Fruit fly (Drosophila melanogaster) whole organism, embryonic: ENCODE data around the gene CG42671.

Experiments
- ATbp ChIP-seq: fragments of 200-800 bp; sonication (Bioruptor generic); optimal IDR thresholded peaks from 2 replicates; lab custom pipeline; 2017; ENCODE audit warnings: missing biosample characterization, mild to moderate bottlenecking, missing genetic modification characterization, missing genetic modification reagents
- CG10147 ChIP-seq: fragments of 200-800 bp; sonication (Bioruptor generic); optimal IDR thresholded peaks from 2 replicates; lab custom pipeline; 2019; ENCODE audit warnings: missing biosample characterization, mild to moderate bottlenecking, missing genetic modification characterization, moderate library complexity
- CG10565 ChIP-seq: fragments of 200-800 bp; sonication (Bioruptor generic); optimal IDR thresholded peaks from 3 replicates; lab custom pipeline; 2016; ENCODE audit warnings: missing biosample characterization, mild to moderate bottlenecking, missing genetic modification characterization
- CG12391 ChIP-seq: fragments of 200-800 bp; sonication (Bioruptor generic); optimal IDR thresholded peaks from 3 replicates; lab custom pipeline; 2018; ENCODE audit warnings: missing biosample characterization, mild to moderate bottlenecking, missing genetic modification characterization, moderate library complexity
- CG17186 ChIP-seq: fragments of 200-800 bp; sonication (Bioruptor generic); optimal IDR thresholded peaks from 3 replicates; lab custom pipeline; 2017; ENCODE audit warnings: missing biosample characterization, missing genetic modification reagents, missing genetic modification characterization
- CG17385 ChIP-seq: fragments of 200-800 bp; sonication (Bioruptor generic); optimal IDR thresholded peaks from 3 replicates; lab custom pipeline; 2018; ENCODE audit warnings: missing biosample characterization, mild to moderate bottlenecking, missing genetic modification characterization
- CG17568 ChIP-seq: fragments of 200-800 bp; sonication (Bioruptor generic); optimal IDR thresholded peaks from 2 replicates; lab custom pipeline; 2018; ENCODE audit warnings: missing biosample characterization, mild to moderate bottlenecking, missing genetic modification characterization, moderate library complexity
- CG18476 ChIP-seq: fragments of 200-800 bp; sonication (Bioruptor generic); optimal IDR thresholded peaks from 2 replicates; lab custom pipeline; 2016; ENCODE audit warnings: missing biosample characterization, mild to moderate bottlenecking, missing genetic modification characterization
- CG2120 ChIP-seq: fragments of 200-800 bp; sonication (Bioruptor generic); optimal IDR thresholded peaks from 3 replicates; lab custom pipeline; 2016; ENCODE audit warnings: missing biosample characterization, missing genetic modification characterization
- CG2129 ChIP-seq: fragments of 200-800 bp; sonication (Bioruptor generic); IDR thresholded peaks from 2 replicates; pipeline ENCODE4 v1.3.6; 2022; ENCODE audit warnings: missing biosample characterization, missing genetic modification characterization; ENCODE audit not compliant: partially characterized antibody
- CG2889 ChIP-seq: fragments of 200-800 bp; sonication (Bioruptor generic); IDR thresholded peaks from 3 replicates; pipeline ENCODE4 v1.3.6; 2022; ENCODE audit warnings: missing biosample characterization, missing genetic modification characterization
- CG30403 ChIP-seq: fragments of 200-800 bp; sonication (Bioruptor generic); optimal IDR thresholded peaks from 3 replicates; lab custom pipeline; 2016; ENCODE audit warnings: missing biosample characterization, missing genetic modification characterization
- CG30431 ChIP-seq: fragments of 200-800 bp; sonication (Bioruptor generic); optimal IDR thresholded peaks from 2 replicates; lab custom pipeline; 2017; ENCODE audit warnings: missing biosample characterization, missing genetic modification characterization
- CG32532 ChIP-seq: fragments of 200-800 bp; sonication (Bioruptor generic); IDR thresholded peaks from 2 replicates; pipeline ENCODE4 v1.3.6; 2022; ENCODE audit warnings: missing biosample characterization, missing genetic modification characterization
- CG3407 ChIP-seq: fragments of 200-800 bp; sonication (Bioruptor generic); optimal IDR thresholded peaks from 2 replicates; lab custom pipeline; 2018; ENCODE audit warnings: missing biosample characterization, mild to moderate bottlenecking, missing genetic modification characterization
- CG5245 ChIP-seq: fragments of 200-800 bp; sonication (Bioruptor generic); optimal IDR thresholded peaks from 3 replicates; lab custom pipeline; 2016; ENCODE audit warnings: missing biosample characterization, missing genetic modification characterization
- CG6765 ChIP-seq: fragments of 200-800 bp; sonication (Bioruptor generic); optimal IDR thresholded peaks from 3 replicates; lab custom pipeline; 2017; ENCODE audit warnings: missing biosample characterization, mild to moderate bottlenecking, missing genetic modification characterization
- CG7271 ChIP-seq: fragments of 200-800 bp; sonication (Bioruptor generic); optimal IDR thresholded peaks from 2 replicates; lab custom pipeline; 2018; ENCODE audit warnings: missing biosample characterization, mild to moderate bottlenecking, missing genetic modification characterization, moderate library complexity
- CG7839 ChIP-seq: fragments of 200-800 bp; sonication (Bioruptor generic); optimal IDR thresholded peaks from 3 replicates; lab custom pipeline; 2018; ENCODE audit warnings: missing biosample characterization, mild to moderate bottlenecking, missing genetic modification characterization, moderate library complexity
- CG8290 ChIP-seq, 3 experiments: fragments of 200-800 bp; sonication (Bioruptor generic); optimal IDR thresholded peaks; 2 replicates each; lab custom pipeline; 2016 to 2019; ENCODE audit warnings: missing biosample characterization in 3 of 3, missing genetic modification characterization in 3 of 3, mild to moderate bottlenecking in 2 of 3, moderate library complexity in 1 of 3
- CG8924 ChIP-seq: fragments of 200-800 bp; optimal IDR thresholded peaks from 3 replicates; lab custom pipeline; 2019; ENCODE audit warnings: missing biosample characterization, mild to moderate bottlenecking, missing genetic modification characterization, moderate library complexity
- CG9215 ChIP-seq: fragments of 200-800 bp; sonication (Bioruptor generic); IDR thresholded peaks from 2 replicates; pipeline ENCODE4 v1.3.6; 2022; ENCODE audit warnings: missing biosample characterization, missing genetic modification characterization
- CkIIα-i1 ChIP-seq: fragments of 200-800 bp; sonication (Bioruptor generic); IDR thresholded peaks from 2 replicates; pipeline ENCODE4 v1.3.6; 2022; ENCODE audit warnings: missing biosample characterization, missing genetic modification characterization
- CoRest ChIP-seq: fragments of 200-800 bp; sonication (Bioruptor generic); optimal IDR thresholded peaks from 3 replicates; lab custom pipeline; 2018; ENCODE audit warnings: missing biosample characterization, mild to moderate bottlenecking, missing genetic modification characterization, moderate library complexity
- Hmr ChIP-seq: fragments of 200-800 bp; sonication (Bioruptor generic); optimal IDR thresholded peaks from 3 replicates; lab custom pipeline; 2017; ENCODE audit warnings: mild to moderate bottlenecking, missing biosample characterization, missing genetic modification reagents, missing genetic modification characterization
- Kr ChIP-seq: fragments of 200-800 bp; sonication (Bioruptor generic); optimal IDR thresholded peaks from 2 replicates; lab custom pipeline; 2017; ENCODE audit warnings: missing biosample characterization, mild to moderate bottlenecking, missing genetic modification characterization
- Nf-YB ChIP-seq: fragments of 200-800 bp; sonication (Bioruptor generic); optimal IDR thresholded peaks from 3 replicates; lab custom pipeline; 2019; ENCODE audit warnings: missing biosample characterization, mild to moderate bottlenecking, missing genetic modification characterization, moderate library complexity
- Nf-YC ChIP-seq: fragments of 200-800 bp; optimal IDR thresholded peaks from 3 replicates; lab custom pipeline; 2019; ENCODE audit warnings: missing biosample characterization, mild to moderate bottlenecking, missing genetic modification characterization, moderate library complexity
- Opbp ChIP-seq: fragments of 200-800 bp; sonication (Bioruptor generic); IDR thresholded peaks from 3 replicates; pipeline ENCODE4 v1.3.6; 2022; ENCODE audit warnings: missing biosample characterization, missing genetic modification characterization; ENCODE audit not compliant: partially characterized antibody
- Xrp1 ChIP-seq: fragments of 200-800 bp; sonication (Bioruptor generic); IDR thresholded peaks from 2 replicates; pipeline ENCODE4 v1.3.6; 2022; ENCODE audit warnings: missing biosample characterization, missing genetic modification characterization
- bowl ChIP-seq: fragments of 200-800 bp; sonication (Bioruptor generic); IDR thresholded peaks from 2 replicates; pipeline ENCODE4 v1.3.6; 2022; ENCODE audit warnings: missing biosample characterization, missing genetic modification characterization
- bsh ChIP-seq, 2 experiments: fragments of 200-800 bp; sonication (Bioruptor generic); optimal IDR thresholded peaks; 2 replicates each; lab custom pipeline; 2017 to 2018; ENCODE audit warnings: mild to moderate bottlenecking in 2 of 2, missing biosample characterization in 2 of 2, missing genetic modification characterization in 2 of 2, moderate library complexity in 1 of 2
- btn ChIP-seq: fragments of 200-800 bp; sonication (Bioruptor generic); optimal IDR thresholded peaks from 2 replicates; lab custom pipeline; 2016; ENCODE audit warnings: missing biosample characterization, missing genetic modification characterization
- dmrt11E ChIP-seq: fragments of 200-800 bp; sonication (Bioruptor generic); optimal IDR thresholded peaks from 3 replicates; lab custom pipeline; 2018; ENCODE audit warnings: missing biosample characterization, mild to moderate bottlenecking, missing genetic modification characterization, moderate library complexity
- en ChIP-seq: fragments of 200-800 bp; sonication (Bioruptor generic); optimal IDR thresholded peaks from 2 replicates; lab custom pipeline; 2016; ENCODE audit warnings: missing biosample characterization, missing genetic modification characterization
- grau ChIP-seq: fragments of 200-800 bp; optimal IDR thresholded peaks from 3 replicates; lab custom pipeline; 2019; ENCODE audit warnings: missing biosample characterization, mild to moderate bottlenecking, missing genetic modification characterization, moderate library complexity
- lmd ChIP-seq: fragments of 200-800 bp; sonication (Bioruptor generic); IDR thresholded peaks from 2 replicates; pipeline ENCODE4 v1.3.6; 2022; ENCODE audit warnings: missing biosample characterization, missing genetic modification characterization
- mirr ChIP-seq: fragments of 200-800 bp; sonication (Bioruptor generic); optimal IDR thresholded peaks from 3 replicates; lab custom pipeline; 2018; ENCODE audit warnings: missing biosample characterization, mild to moderate bottlenecking, missing genetic modification characterization
- odd ChIP-seq: fragments of 200-800 bp; sonication (Bioruptor generic); optimal IDR thresholded peaks from 2 replicates; lab custom pipeline; 2017; ENCODE audit warnings: missing biosample characterization, mild to moderate bottlenecking, missing genetic modification characterization
- pb ChIP-seq: fragments of 200-800 bp; sonication (Bioruptor generic); optimal IDR thresholded peaks from 3 replicates; lab custom pipeline; 2016; ENCODE audit warnings: missing biosample characterization, missing genetic modification characterization
- prd ChIP-seq, 3 experiments: fragments of >200 bp in 2 of 3; fragments of 200-800 bp in 1 of 3; sonication (Bioruptor generic) in 1 of 3; optimal IDR thresholded peaks in 2 of 3; IDR thresholded peaks in 1 of 3; 2 replicates in 2 of 3; 3 replicates in 1 of 3; pipeline versions ENCODE4 v1.3.6 to Lab custom; 2017 to 2022; ENCODE audit warnings: missing biosample characterization in 1 of 3, missing genetic modification characterization in 1 of 3
- pzg ChIP-seq: fragments of 200-800 bp; sonication (Bioruptor generic); optimal IDR thresholded peaks from 3 replicates; lab custom pipeline; 2018; ENCODE audit warnings: missing biosample characterization, mild to moderate bottlenecking, missing genetic modification characterization, moderate library complexity
- row ChIP-seq: fragments of 200-800 bp; sonication (Bioruptor generic); IDR thresholded peaks from 3 replicates; pipeline ENCODE4 v1.3.6; 2022; ENCODE audit warnings: missing biosample characterization, missing genetic modification characterization
- sisA ChIP-seq: fragments of 200-800 bp; sonication (Bioruptor generic); IDR thresholded peaks from 2 replicates; pipeline ENCODE4 v1.3.6; 2022; ENCODE audit warnings: missing biosample characterization, missing genetic modification characterization
- slbo ChIP-seq: fragments of 200-800 bp; sonication (Bioruptor generic); IDR thresholded peaks from 2 replicates; pipeline ENCODE4 v1.3.6; 2022; ENCODE audit warnings: missing biosample characterization, missing genetic modification characterization
- trem ChIP-seq: fragments of 200-800 bp; optimal IDR thresholded peaks from 3 replicates; lab custom pipeline; 2019; ENCODE audit warnings: missing biosample characterization, mild to moderate bottlenecking, missing genetic modification characterization, moderate library complexity
- unpg ChIP-seq: fragments of 200-800 bp; sonication (Bioruptor generic); optimal IDR thresholded peaks from 3 replicates; lab custom pipeline; 2018; ENCODE audit warnings: missing biosample characterization, mild to moderate bottlenecking, missing genetic modification characterization, moderate library complexity
- wek ChIP-seq: fragments of 200-800 bp; sonication (Bioruptor generic); optimal IDR thresholded peaks from 3 replicates; lab custom pipeline; 2018; ENCODE audit warnings: missing biosample characterization, mild to moderate bottlenecking, missing genetic modification characterization, moderate library complexity
- zfh1 ChIP-seq: fragments of 200-800 bp; sonication (Bioruptor generic); IDR thresholded peaks from 3 replicates; pipeline ENCODE4 v1.3.6; 2022; ENCODE audit warnings: missing biosample characterization, missing genetic modification characterization

The CG42671 gene

DNA sequence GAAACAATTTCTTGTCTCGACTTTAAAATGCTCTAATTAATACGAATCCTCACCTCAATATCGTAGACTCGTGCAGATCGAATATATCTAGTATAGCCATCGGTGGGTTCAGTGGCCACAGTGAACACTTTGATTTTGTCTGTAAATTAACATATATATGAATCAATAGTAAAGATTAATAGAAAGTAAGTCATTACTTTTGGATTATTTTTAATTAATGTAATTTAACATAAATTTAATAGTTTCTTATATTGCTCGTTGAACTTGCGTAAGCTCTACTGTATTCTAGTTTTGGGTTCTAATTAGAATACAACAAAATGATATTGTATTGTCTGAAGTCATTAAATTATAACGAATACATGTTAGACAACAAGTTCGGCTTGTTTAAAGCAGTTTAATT, 9.5 kb upstream of the CG42671 start (continued):
- TF ChIP-seq grau (tag; lab: Kevin White, UChicago) (peak; percentile 87), mirr (no peak), CG17385 (GFP tag; lab: Kevin White, UChicago) (peak; percentile 33), pb (GFP tag; lab: Kevin White, UChicago) (no peak), CG8924 (tag; lab: Kevin White, UChicago) (peak; percentile 4), lmd (peak; percentile 37; the same call in 1 of the 2 replicates), wek (no peak), CG30431 (GFP tag; lab: Kevin White, UChicago) (no peak), CG3407 (GFP tag; lab: Kevin White, UChicago) (no peak), CG10565 (GFP tag; lab: Kevin White, UChicago) (no peak), slbo (GFP tag; lab: Robert Waterston, UW) (peak; percentile 67), unpg (peak; percentile 28), CG10147 (GFP tag; lab: Kevin White, UChicago) (peak; percentile 20), Opbp (GFP tag; lab: Robert Waterston, UW) (no peak), en (GFP tag; lab: Kevin White, UChicago) (no peak), CkIIα-i1 (GFP tag; lab: Robert Waterston, UW) (no peak), Xrp1 (GFP tag; lab: Robert Waterston, UW) (peak; percentile 49; the same call in 1 of the 2 replicates), bowl (GFP tag; lab: Robert Waterston, UW) (no peak), CG5245 (no peak), CG2129 (GFP tag; lab: Robert Waterston, UW) (no peak), trem (tag; lab: Kevin White, UChicago) (no peak), dmrt11E (tag; lab: Kevin White, UChicago) (peak; percentile 17), Nf-YC (tag; lab: Kevin White, UChicago) (no peak), CG17568 (GFP tag; lab: Kevin White, UChicago) (no peak), CG7271 (tag; lab: Kevin White, UChicago) (peak; percentile 19), CG8290 (GFP tag; optimal IDR thresholded peaks at IDR 0.05; lab: Kevin White, UChicago) (no peak), CG8290 (tag; optimal IDR thresholded peaks at IDR 0.05; lab: Kevin White, UChicago) (no peak), ATbp (GFP tag; lab: Kevin White, UChicago) (no peak), CG6765 (GFP tag; lab: Kevin White, UChicago) (no peak), Nf-YB (GFP tag; lab: Kevin White, UChicago) (no peak), sisA (GFP tag; lab: Robert Waterston, UW) (no peak), odd (GFP tag; lab: Kevin White, UChicago) (no peak), CG7839 (peak; percentile 25), CG17186 (no peak), bsh (GFP tag; optimal IDR thresholded peaks at IDR 0.05; lab: Kevin White, UChicago) (peak in 1 of 2 experiments; percentile 30), CG32532 (peak; percentile 63; the same call in 1 of the 2 replicates), CG12391 (tag; lab: Kevin White, UChicago) (peak; percentile 11), CG2120 (peak; percentile 7), CoRest (tag; lab: Kevin White, UChicago) (peak; percentile 20), btn (GFP tag; lab: Kevin White, UChicago) (no peak), Hmr (GFP tag; lab: Kevin White, UChicago) (no peak), CG30403 (GFP tag; lab: Kevin White, UChicago) (no peak), CG2889 (GFP tag; lab: Robert Waterston, UW) (no peak), CG9215 (GFP tag; lab: Robert Waterston, UW) (no peak), pzg (GFP tag; lab: Kevin White, UChicago) (no peak), prd (optimal IDR thresholded peaks at IDR 0.05; lab: Kevin White, UChicago) (no peak), prd (GFP tag; IDR thresholded peaks at IDR 0.05; lab: Robert Waterston, UW) (peak; percentile 51; the same call in 1 of the 3 replicates), row (peak; percentile 45; the same call in 2 of the 3 replicates), zfh1 (GFP tag; lab: Robert Waterston, UW) (0 out of 3 replicates have a peak, but pooled peaks have one; percentile 6), Kr (GFP tag; lab: Kevin White, UChicago) (no peak), CG18476 (no peak)
